Worm (Caenorhabditis elegans) whole organism, L4 larva: ENCODE results near the gene npl-10.

Experiments used
- F10B5.3 ChIP-seq: sonication (generic microtip); optimal IDR thresholded peaks from 2 replicates; lab custom pipeline; 2016; ENCODE audit warnings: mild to moderate bottlenecking, missing genetic modification characterization, missing compliant biosample characterization
- F37D6.2 ChIP-seq: sonication (generic microtip); optimal IDR thresholded peaks from 2 replicates; lab custom pipeline; 2016; ENCODE audit warnings: mild to moderate bottlenecking, missing genetic modification characterization, missing compliant biosample characterization
- F44E2.7 ChIP-seq: fragments of 200-800 bp; sonication (Bioruptor generic); IDR thresholded peaks from 2 replicates; pipeline ENCODE4 v2.1.2; 2022; ENCODE audit warnings: missing genetic modification characterization, missing compliant biosample characterization
- Y105C5A.15 ChIP-seq: fragments of 200-800 bp; sonication (Bioruptor generic); IDR thresholded peaks from 2 replicates; pipeline ENCODE4 v1.3.6; 2022; ENCODE audit warnings: missing genetic modification characterization, missing compliant biosample characterization
- Y48G9A.11 ChIP-seq: fragments of 200-800 bp; sonication (Bioruptor generic); IDR thresholded peaks from 2 replicates; pipeline ENCODE4 v1.3.6; 2022; ENCODE audit warnings: missing genetic modification reagents, missing genetic modification characterization, missing compliant biosample characterization
- Y5F2A.4 ChIP-seq: fragments of 200-800 bp; sonication (Bioruptor generic); optimal IDR thresholded peaks from 2 replicates; lab custom pipeline; 2018; ENCODE audit warnings: mild to moderate bottlenecking, missing genetic modification characterization, missing compliant biosample characterization
- ZK546.5 ChIP-seq, 2 experiments: sonication (generic microtip); optimal IDR thresholded peaks; 2 replicates each; lab custom pipeline; 2017; ENCODE audit warnings: missing biosample characterization in 2 of 2, missing genetic modification characterization in 2 of 2
- aha-1 ChIP-seq: fragments of 150-350 bp; peaks from one replicate; lab custom pipeline; 2014; ENCODE audit warnings: missing biosample characterization, missing genetic modification characterization
- ama-1 ChIP-seq: fragments of 150-350 bp; optimal IDR thresholded peaks from 2 replicates; lab custom pipeline; 2014; ENCODE audit warnings: inconsistent platforms, mixed read lengths
- attf-4 ChIP-seq: sonication (generic microtip); optimal IDR thresholded peaks from 3 replicates; lab custom pipeline; 2017; ENCODE audit warnings: missing biosample characterization, missing genetic modification characterization
- ceh-20 ChIP-seq: fragments of 200-800 bp; sonication (Bioruptor generic); IDR thresholded peaks from 2 replicates; pipeline ENCODE4 v1.3.6; 2022; ENCODE audit warnings: missing genetic modification reagents, missing genetic modification characterization, missing compliant biosample characterization
- ceh-28 ChIP-seq: fragments of 150-350 bp; optimal IDR thresholded peaks from 2 replicates; lab custom pipeline; 2014; ENCODE audit warnings: missing biosample characterization, missing genetic modification reagents, missing genetic modification characterization
- ceh-32 ChIP-seq: sonication (generic microtip); optimal IDR thresholded peaks from 2 replicates; lab custom pipeline; 2016; ENCODE audit warnings: mild to moderate bottlenecking, missing genetic modification characterization, missing compliant biosample characterization; ENCODE audit not compliant: poor library complexity
- daf-12 ChIP-seq: fragments of 150-350 bp; optimal IDR thresholded peaks from 2 replicates; lab custom pipeline; 2014; ENCODE audit warnings: missing biosample characterization, missing genetic modification reagents, missing genetic modification characterization
- daf-16 ChIP-seq, 3 experiments: sonication (generic microtip); optimal IDR thresholded peaks; 2 replicates each; lab custom pipeline; 2016 to 2017; ENCODE audit warnings: missing genetic modification characterization in 3 of 3, missing genetic modification reagents in 3 of 3, mild to moderate bottlenecking in 2 of 3, missing compliant biosample characterization in 2 of 3, missing biosample characterization in 1 of 3, moderate library complexity in 1 of 3
- daf-19 ChIP-seq: fragments of 200-800 bp; sonication (Bioruptor generic); conservative IDR thresholded peaks from 2 replicates; pipeline ENCODE4 v1.3.6; 2022; ENCODE audit warnings: missing genetic modification characterization, missing compliant biosample characterization
- dmd-6 ChIP-seq: fragments of 200-800 bp; sonication (Bioruptor generic); IDR thresholded peaks from 2 replicates; pipeline ENCODE4 v1.3.6; 2022; ENCODE audit warnings: missing genetic modification reagents, missing genetic modification characterization, missing compliant biosample characterization
- dve-1 ChIP-seq: sonication (generic microtip); optimal IDR thresholded peaks from 2 replicates; lab custom pipeline; 2017; ENCODE audit warnings: antibody characterized with exemption, mild to moderate bottlenecking, missing genetic modification characterization, missing compliant biosample characterization; ENCODE audit not compliant: insufficient read depth
- egl-43 ChIP-seq: fragments of 200-800 bp; sonication (Bioruptor generic); IDR thresholded peaks from 2 replicates; pipeline ENCODE4 v1.3.6; 2022; ENCODE audit warnings: missing genetic modification reagents, missing genetic modification characterization, missing compliant biosample characterization
- hif-1 ChIP-seq, 2 experiments: sonication (generic microtip); optimal IDR thresholded peaks; 2 replicates each; lab custom pipeline; 2016 to 2017; ENCODE audit warnings: missing compliant biosample characterization in 2 of 2, missing genetic modification characterization in 2 of 2, missing genetic modification reagents in 2 of 2, missing genotype in 2 of 2, mild to moderate bottlenecking in 1 of 2
- hlh-11 ChIP-seq: fragments of 200-800 bp; sonication (Bioruptor generic); optimal IDR thresholded peaks from 2 replicates; lab custom pipeline; 2018; ENCODE audit warnings: mild to moderate bottlenecking, missing genetic modification characterization, missing compliant biosample characterization
- hlh-30 ChIP-seq: sonication (generic microtip); optimal IDR thresholded peaks from 2 replicates; lab custom pipeline; 2017; ENCODE audit warnings: antibody characterized with exemption, mild to moderate bottlenecking, missing genetic modification characterization, missing compliant biosample characterization; ENCODE audit not compliant: insufficient read depth
- hmg-1.1 ChIP-seq: fragments of 200-800 bp; sonication (Bioruptor generic); IDR thresholded peaks from 2 replicates; pipeline ENCODE4 v1.3.6; 2022; ENCODE audit warnings: missing genetic modification reagents, missing genetic modification characterization, missing compliant biosample characterization
- lsy-2 ChIP-seq, 2 experiments: fragments of 150-350 bp in 1 of 2; sonication (generic microtip) in 1 of 2; optimal IDR thresholded peaks; 2 replicates each; lab custom pipeline; 2014 to 2017; ENCODE audit warnings: missing biosample characterization in 2 of 2, missing genetic modification characterization in 2 of 2
- madf-9 ChIP-seq: fragments of 200-800 bp; sonication (Bioruptor generic); conservative IDR thresholded peaks from 2 replicates; pipeline ENCODE4 v1.3.6; 2022; ENCODE audit warnings: missing genetic modification reagents, missing genetic modification characterization, missing compliant biosample characterization
- mdl-1 ChIP-seq, 2 experiments: fragments of 150-350 bp in 1 of 2; sonication (generic microtip) in 1 of 2; optimal IDR thresholded peaks; 2 replicates each; lab custom pipeline; 2014 to 2017; ENCODE audit warnings: missing biosample characterization in 2 of 2, missing genetic modification characterization in 2 of 2
- mep-1 ChIP-seq: fragments of 150-350 bp; sonication (generic microtip); optimal IDR thresholded peaks from 3 replicates; lab custom pipeline; 2014; ENCODE audit warnings: missing biosample characterization, missing genetic modification characterization
- mxl-3 ChIP-seq: fragments of 200-800 bp; sonication (Bioruptor generic); optimal IDR thresholded peaks from 2 replicates; lab custom pipeline; 2018; ENCODE audit warnings: mild to moderate bottlenecking, missing genetic modification characterization, missing compliant biosample characterization
- nhr-10 ChIP-seq: fragments of 150-350 bp; optimal IDR thresholded peaks from 2 replicates; lab custom pipeline; 2014; ENCODE audit warnings: missing biosample characterization, missing genetic modification characterization
- nhr-11 ChIP-seq: fragments of 150-350 bp; optimal IDR thresholded peaks from 2 replicates; lab custom pipeline; 2014; ENCODE audit warnings: missing biosample characterization, missing genetic modification characterization
- nhr-237 ChIP-seq: sonication (generic microtip); optimal IDR thresholded peaks from 2 replicates; lab custom pipeline; 2017; ENCODE audit warnings: missing biosample characterization, missing genetic modification characterization
- nhr-28 ChIP-seq: fragments of 150-350 bp; optimal IDR thresholded peaks from 2 replicates; lab custom pipeline; 2014; ENCODE audit warnings: missing biosample characterization, missing genetic modification characterization
- nhr-42 ChIP-seq: fragments of 200-800 bp; sonication (Bioruptor generic); IDR thresholded peaks from 2 replicates; pipeline ENCODE4 v1.3.6; 2022; ENCODE audit warnings: missing genetic modification characterization, missing compliant biosample characterization
- nhr-48 ChIP-seq: sonication (generic microtip); optimal IDR thresholded peaks from 2 replicates; lab custom pipeline; 2016; ENCODE audit warnings: mild to moderate bottlenecking, missing genetic modification characterization, missing compliant biosample characterization
- nhr-6 ChIP-seq: fragments of 150-350 bp; optimal IDR thresholded peaks from 2 replicates; lab custom pipeline; 2014; ENCODE audit warnings: missing biosample characterization, missing genetic modification characterization
- nhr-76 ChIP-seq: fragments of 150-350 bp; optimal IDR thresholded peaks from 2 replicates; lab custom pipeline; 2014; ENCODE audit warnings: missing biosample characterization, missing genetic modification characterization
- nhr-77 ChIP-seq: fragments of 150-350 bp; optimal IDR thresholded peaks from 2 replicates; lab custom pipeline; 2014; ENCODE audit warnings: missing biosample characterization, missing genetic modification characterization
- pha-4 ChIP-seq, 2 experiments: fragments of 150-350 bp in 1 of 2; fragments of 200-800 bp in 1 of 2; sonication (Bioruptor generic) in 1 of 2; IDR thresholded peaks in 1 of 2; optimal IDR thresholded peaks in 1 of 2; 2 replicates each; pipeline versions ENCODE4 v1.3.6 to Lab custom; 2014 to 2022; ENCODE audit warnings: missing genetic modification characterization in 2 of 2, missing genetic modification reagents in 2 of 2, missing biosample characterization in 1 of 2, missing compliant biosample characterization in 1 of 2
- rbr-2 ChIP-seq: sonication (generic microtip); optimal IDR thresholded peaks from 2 replicates; lab custom pipeline; 2016; ENCODE audit warnings: missing genotype, missing genetic modification characterization, missing compliant biosample characterization
- set-16 ChIP-seq: fragments of 200-800 bp; sonication (Bioruptor generic); IDR thresholded peaks from 2 replicates; pipeline ENCODE4 v1.3.6; 2022; ENCODE audit warnings: missing genetic modification reagents, missing genetic modification characterization, missing compliant biosample characterization
- skn-1 ChIP-seq: fragments of 150-350 bp; optimal IDR thresholded peaks from 2 replicates; lab custom pipeline; 2014; ENCODE audit warnings: missing biosample characterization, missing genetic modification characterization
- snpc-1.2 ChIP-seq: fragments of 200-800 bp; sonication (Bioruptor generic); IDR thresholded peaks from 2 replicates; pipeline ENCODE4 v1.3.6; 2022; ENCODE audit warnings: missing genetic modification reagents, missing genetic modification characterization, missing compliant biosample characterization
- spr-1 ChIP-seq: sonication (generic microtip); optimal IDR thresholded peaks from 2 replicates; lab custom pipeline; 2016; ENCODE audit warnings: mild to moderate bottlenecking, missing genetic modification characterization, missing compliant biosample characterization
- spr-3 ChIP-seq: fragments of 200-800 bp; sonication (Bioruptor generic); optimal IDR thresholded peaks from 2 replicates; lab custom pipeline; 2018; ENCODE audit warnings: mild to moderate bottlenecking, missing genetic modification characterization, missing compliant biosample characterization
- vab-7 ChIP-seq: fragments of 200-800 bp; sonication (Bioruptor generic); IDR thresholded peaks from 2 replicates; pipeline ENCODE4 v1.3.6; 2022; ENCODE audit warnings: missing genetic modification reagents, missing genetic modification characterization, missing compliant biosample characterization
- zfp-3 ChIP-seq: fragments of 200-800 bp; sonication (Bioruptor generic); conservative IDR thresholded peaks from 2 replicates; pipeline ENCODE4 v1.3.6; 2022; ENCODE audit warnings: missing genetic modification reagents, missing genetic modification characterization, missing compliant biosample characterization
- zip-11 ChIP-seq: fragments of 200-800 bp; sonication (Bioruptor generic); IDR thresholded peaks from 2 replicates; pipeline ENCODE4 v1.3.6; 2022; ENCODE audit warnings: missing genetic modification characterization, missing compliant biosample characterization
- zip-2 ChIP-seq: fragments of 150-350 bp; optimal IDR thresholded peaks from 2 replicates; lab custom pipeline; 2014; ENCODE audit warnings: missing biosample characterization, missing genetic modification characterization
- ztf-7 ChIP-seq: fragments of 150-350 bp; optimal IDR thresholded peaks from 2 replicates; lab custom pipeline; 2014; ENCODE audit warnings: missing biosample characterization, missing genetic modification characterization

Gene npl-10

DNA sequence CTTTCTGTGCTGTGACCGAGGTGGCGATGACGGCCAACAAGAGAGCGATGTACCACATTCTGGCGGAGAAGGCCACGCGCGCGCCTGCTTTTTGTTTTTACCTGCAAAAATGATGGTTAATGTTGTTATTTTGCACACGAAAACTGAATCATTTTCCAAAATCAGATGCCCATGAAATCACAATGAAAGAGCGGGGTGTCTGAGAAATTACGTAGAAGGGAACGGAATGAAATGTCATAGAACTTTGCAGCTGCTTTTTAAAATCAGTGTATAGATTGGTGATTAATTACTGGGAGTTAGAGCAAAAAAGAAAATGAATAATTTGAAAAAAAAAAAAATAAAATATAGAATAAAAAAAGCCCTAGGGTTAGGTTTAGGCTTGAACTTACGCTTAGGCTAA lies at the start of gene npl-10:
TSS of gene npl-10 (minus strand) at position 101 of the 400 bp plus-strand sequence.
- TF ChIP-seq nhr-28 (tag; lab: Kevin White, UChicago) (no peak), nhr-6 (tag; lab: Kevin White, UChicago) (no peak), daf-12 (tag; lab: Kevin White, UChicago) (no peak), ceh-32 (no peak), dve-1 (tag; lab: Kevin White, UChicago) (no peak), rbr-2 (tag; lab: Kevin White, UChicago) (no peak), pha-4 (GFP tag; IDR thresholded peaks at IDR 0.05; lab: Robert Waterston, UW) (no peak), pha-4 (tag; optimal IDR thresholded peaks at IDR 0.05; lab: Kevin White, UChicago) (no peak), zip-2 (tag; lab: Kevin White, UChicago) (no peak), Y5F2A.4 (GFP tag; lab: Kevin White, UChicago) (no peak), nhr-48 (no peak), ZK546.5 (tag; optimal IDR thresholded peaks at IDR 0.05; lab: Kevin White, UChicago) (no peak), spr-3 (GFP tag; lab: Kevin White, UChicago) (no peak), zfp-3 (no peak), vab-7 (GFP tag; lab: Robert Waterston, UW) (no peak), F44E2.7 (no peak), spr-1 (tag; lab: Kevin White, UChicago) (no peak), mxl-3 (GFP tag; lab: Kevin White, UChicago) (no peak), nhr-42 (GFP tag; lab: Robert Waterston, UW) (no peak)
- TF ChIP-seq, all 104 proteins: peak for 0

DNA sequence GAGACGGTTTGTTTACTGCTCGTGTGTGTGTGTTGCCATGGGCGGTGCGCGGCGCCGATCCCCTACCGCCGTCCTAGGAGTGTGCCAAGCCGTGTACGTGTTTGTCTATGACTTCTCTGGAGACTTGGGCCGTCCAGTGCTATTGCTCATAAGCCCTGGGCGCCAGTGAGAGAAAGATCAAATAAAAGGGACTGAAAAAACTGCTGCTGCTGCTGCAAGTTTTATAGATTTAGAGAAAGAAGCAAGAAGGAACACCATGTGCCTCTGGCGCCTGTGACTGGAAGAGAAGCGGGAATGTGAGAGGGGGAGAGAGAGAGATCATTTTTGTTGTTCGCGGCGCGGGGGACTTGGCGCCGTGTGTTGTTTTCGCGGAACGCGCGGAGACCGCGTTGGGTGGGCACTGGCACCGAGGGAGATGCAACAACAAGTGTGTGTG lies 48.4 kb upstream of the npl-10 start:
- TF ChIP-seq mxl-3 (GFP tag; lab: Kevin White, UChicago) (peak; percentile 75), nhr-77 (tag; lab: Kevin White, UChicago) (no peak), Y105C5A.15 (no peak), daf-16 (GFP tag; optimal IDR thresholded peaks at IDR 0.05; lab: Kevin White, UChicago) (peak in 1 of 2 experiments; percentile 94), daf-16 (tag; optimal IDR thresholded peaks at IDR 0.05; lab: Kevin White, UChicago) (no peak), nhr-10 (tag; lab: Kevin White, UChicago) (no peak), mep-1 (tag; lab: Kevin White, UChicago) (peak; percentile 43), hlh-11 (tag; lab: Kevin White, UChicago) (peak; percentile 70), hlh-30 (tag; lab: Kevin White, UChicago) (peak; percentile 66), nhr-28 (tag; lab: Kevin White, UChicago) (no peak), pha-4 (GFP tag; IDR thresholded peaks at IDR 0.05; lab: Robert Waterston, UW) (peak; percentile 55; the same call in 1 of the 2 replicates), pha-4 (tag; optimal IDR thresholded peaks at IDR 0.05; lab: Kevin White, UChicago) (no peak), lsy-2 (tag; optimal IDR thresholded peaks at IDR 0.05; lab: Kevin White, UChicago) (peak in 1 of 2 experiments; percentile 18), F37D6.2 (tag; lab: Kevin White, UChicago) (peak; percentile 31), daf-19 (GFP tag; lab: Robert Waterston, UW) (no peak), ceh-28 (no peak), nhr-11 (tag; lab: Kevin White, UChicago) (peak; percentile 39), skn-1 (tag; lab: Kevin White, UChicago) (no peak), ceh-20 (GFP tag; lab: Robert Waterston, UW) (no peak), attf-4 (tag; lab: Kevin White, UChicago) (no peak), madf-9 (GFP tag; lab: Robert Waterston, UW) (peak; percentile 86), Y48G9A.11 (GFP tag; lab: Robert Waterston, UW) (no peak), ztf-7 (tag; lab: Kevin White, UChicago) (no peak), nhr-237 (tag; lab: Kevin White, UChicago) (no peak), F10B5.3 (no peak), aha-1 (tag; lab: Kevin White, UChicago) (peak; percentile 70), hmg-1.1 (GFP tag; lab: Robert Waterston, UW) (peak; percentile 56), set-16 (GFP tag; lab: Robert Waterston, UW) (peak; percentile 72), ama-1 (lab: Kevin White, UChicago) (no peak), daf-12 (tag; lab: Kevin White, UChicago) (no peak), hif-1 (tag; optimal IDR thresholded peaks at IDR 0.05; lab: Kevin White, UChicago) (peak in 1 of 2 experiments; percentile 52), zip-11 (GFP tag; lab: Robert Waterston, UW) (no peak), snpc-1.2 (GFP tag; lab: Robert Waterston, UW) (no peak), nhr-76 (tag; lab: Kevin White, UChicago) (no peak), egl-43 (GFP tag; lab: Robert Waterston, UW) (0 out of 2 replicates have a peak, but pooled peaks have one; percentile 27), mdl-1 (tag; optimal IDR thresholded peaks at IDR 0.05; lab: Kevin White, UChicago) (peak; percentile 75 to 86), rbr-2 (tag; lab: Kevin White, UChicago) (peak; percentile 76), dmd-6 (peak; percentile 39)
